Worm (Caenorhabditis elegans) whole organism, young adult: Measurements from ENCODE around the gene peb-1.

Source experiments
- C06A6.2 ChIP-seq: fragments of 200-800 bp; sonication (Bioruptor generic); conservative IDR thresholded peaks from 2 replicates; pipeline ENCODE4 v1.3.6; 2022; ENCODE audit warnings: missing genetic modification characterization, missing compliant biosample characterization
- D2030.7 ChIP-seq: fragments of 200-800 bp; sonication (Bioruptor generic); IDR thresholded peaks from 2 replicates; pipeline ENCODE4 v1.3.6; 2022; ENCODE audit warnings: missing genetic modification reagents, missing genetic modification characterization, missing compliant biosample characterization
- F23B12.7 ChIP-seq: sonication (generic microtip); optimal IDR thresholded peaks from 2 replicates; lab custom pipeline; 2017; ENCODE audit warnings: missing genetic modification characterization, mild to moderate bottlenecking, missing compliant biosample characterization, antibody characterized with exemption, moderate library complexity; ENCODE audit not compliant: insufficient read depth
- F33H1.4 ChIP-seq: fragments of 200-800 bp; sonication (Bioruptor generic); IDR thresholded peaks from 2 replicates; pipeline ENCODE4 v1.3.6; 2022; ENCODE audit warnings: missing genetic modification reagents, missing genetic modification characterization, missing compliant biosample characterization
- F49E8.2 ChIP-seq: sonication (generic microtip); optimal IDR thresholded peaks from 3 replicates; lab custom pipeline; 2017; ENCODE audit warnings: missing genetic modification characterization, mild to moderate bottlenecking, missing compliant biosample characterization, antibody characterized with exemption, moderate library complexity; ENCODE audit not compliant: insufficient read depth
- F52B5.7 ChIP-seq: sonication (generic microtip); optimal IDR thresholded peaks from 2 replicates; lab custom pipeline; 2016; ENCODE audit warnings: mild to moderate bottlenecking, missing genetic modification characterization, missing compliant biosample characterization
- F57C9.4 ChIP-seq: sonication (generic microtip); optimal IDR thresholded peaks from 2 replicates; lab custom pipeline; 2017; ENCODE audit warnings: mild to moderate bottlenecking, missing genetic modification characterization, missing compliant biosample characterization
- K11D2.4 ChIP-seq: fragments of 200-800 bp; sonication (Bioruptor generic); IDR thresholded peaks from 2 replicates; pipeline ENCODE4 v1.3.6; 2022; ENCODE audit warnings: missing genetic modification reagents, missing genetic modification characterization, missing compliant biosample characterization
- T07F8.4 ChIP-seq: sonication (generic microtip); optimal IDR thresholded peaks from 2 replicates; lab custom pipeline; 2016; ENCODE audit warnings: mild to moderate bottlenecking, missing genetic modification characterization, moderate library complexity, missing compliant biosample characterization
- Y53F4B.3 ChIP-seq: fragments of 200-800 bp; sonication (Bioruptor generic); IDR thresholded peaks from 2 replicates; pipeline ENCODE4 v1.3.6; 2022; ENCODE audit warnings: missing genetic modification reagents, missing genetic modification characterization, missing compliant biosample characterization
- Y56A3A.18 ChIP-seq: fragments of 200-800 bp; sonication (Bioruptor generic); IDR thresholded peaks from 2 replicates; pipeline ENCODE4 v1.3.6; 2022; ENCODE audit warnings: missing genetic modification reagents, missing genetic modification characterization, missing compliant biosample characterization
- Y79H2A.3 ChIP-seq: fragments of 200-800 bp; sonication (Bioruptor generic); conservative IDR thresholded peaks from 2 replicates; pipeline ENCODE4 v1.3.6; 2022; ENCODE audit warnings: missing genetic modification reagents, missing genetic modification characterization, missing compliant biosample characterization
- athp-1 ChIP-seq: sonication (generic microtip); optimal IDR thresholded peaks from 2 replicates; lab custom pipeline; 2017; ENCODE audit warnings: mild to moderate bottlenecking, missing genetic modification characterization, missing compliant biosample characterization
- ccch-3 ChIP-seq: fragments of 200-800 bp; sonication (Bioruptor generic); optimal IDR thresholded peaks from 2 replicates; lab custom pipeline; 2018; ENCODE audit warnings: mild to moderate bottlenecking, missing genetic modification characterization, missing compliant biosample characterization
- cebp-1 ChIP-seq, 2 experiments: fragments of 200-800 bp in 1 of 2; sonication (Bioruptor generic) in 1 of 2; sonication (generic microtip) in 1 of 2; IDR thresholded peaks in 1 of 2; optimal IDR thresholded peaks in 1 of 2; 2 replicates each; pipeline versions ENCODE4 v1.3.6 to Lab custom; 2017 to 2022; ENCODE audit warnings: missing compliant biosample characterization in 2 of 2, missing genetic modification characterization in 2 of 2, mild to moderate bottlenecking in 1 of 2, missing genetic modification reagents in 1 of 2, moderate library complexity in 1 of 2
- ceh-27 ChIP-seq: fragments of 200-800 bp; sonication (Bioruptor generic); optimal IDR thresholded peaks from 2 replicates; lab custom pipeline; 2018; ENCODE audit warnings: mild to moderate bottlenecking, missing genetic modification characterization, moderate library complexity, missing compliant biosample characterization
- ceh-79 ChIP-seq: sonication (generic microtip); optimal IDR thresholded peaks from 2 replicates; lab custom pipeline; 2017; ENCODE audit warnings: mild to moderate bottlenecking, missing genetic modification characterization, missing compliant biosample characterization
- chd-7 ChIP-seq: sonication (generic microtip); optimal IDR thresholded peaks from 2 replicates; lab custom pipeline; 2016; ENCODE audit warnings: mild to moderate bottlenecking, missing genetic modification characterization, moderate library complexity, missing compliant biosample characterization
- dox-1 ChIP-seq: fragments of 200-800 bp; sonication (Bioruptor generic); IDR thresholded peaks from 2 replicates; pipeline ENCODE4 v1.3.6; 2022; ENCODE audit warnings: missing genetic modification reagents, missing genetic modification characterization, missing compliant biosample characterization
- dpl-1 ChIP-seq: fragments of 150-350 bp; optimal IDR thresholded peaks from 2 replicates; lab custom pipeline; 2014; ENCODE audit warnings: missing biosample characterization, missing genetic modification reagents, missing genetic modification characterization
- efl-1 ChIP-seq: fragments of 150-350 bp; optimal IDR thresholded peaks from 2 replicates; lab custom pipeline; 2014; ENCODE audit warnings: missing biosample characterization, missing genetic modification reagents, missing genetic modification characterization
- egl-18 ChIP-seq: fragments of 200-800 bp; sonication (Bioruptor generic); IDR thresholded peaks from 2 replicates; pipeline ENCODE4 v1.3.6; 2022; ENCODE audit warnings: missing genetic modification reagents, missing genetic modification characterization, missing compliant biosample characterization
- ets-4 ChIP-seq: fragments of 200-800 bp; sonication (Bioruptor generic); optimal IDR thresholded peaks from 2 replicates; lab custom pipeline; 2018; ENCODE audit warnings: mild to moderate bottlenecking, missing genetic modification characterization, missing compliant biosample characterization
- fkh-3 ChIP-seq: sonication (generic microtip); optimal IDR thresholded peaks from 2 replicates; lab custom pipeline; 2016; ENCODE audit warnings: mild to moderate bottlenecking, missing genetic modification characterization, missing compliant biosample characterization
- him-1 ChIP-seq: sonication (generic microtip); optimal IDR thresholded peaks from 2 replicates; lab custom pipeline; 2016; ENCODE audit warnings: missing genotype, missing genetic modification reagents, missing genetic modification characterization, missing compliant biosample characterization
- hmg-1.2 ChIP-seq: fragments of 200-800 bp; sonication (Bioruptor generic); IDR thresholded peaks from 2 replicates; pipeline ENCODE4 v1.3.6; 2022; ENCODE audit warnings: missing genetic modification reagents, missing genetic modification characterization, missing compliant biosample characterization
- lag-1 ChIP-seq: fragments of 200-800 bp; sonication (Bioruptor generic); IDR thresholded peaks from 2 replicates; pipeline ENCODE4 v1.3.6; 2022; ENCODE audit warnings: missing genetic modification reagents, missing genetic modification characterization, missing compliant biosample characterization
- let-607 ChIP-seq, 2 experiments: fragments of 200-800 bp in 1 of 2; sonication (Bioruptor generic) in 1 of 2; sonication (generic microtip) in 1 of 2; optimal IDR thresholded peaks; 2 replicates each; lab custom pipeline; 2016 to 2018; ENCODE audit warnings: mild to moderate bottlenecking in 2 of 2, missing compliant biosample characterization in 2 of 2, missing genetic modification characterization in 2 of 2, moderate library complexity in 2 of 2, missing genotype in 1 of 2
- lin-26 ChIP-seq: fragments of 200-800 bp; sonication (Bioruptor generic); IDR thresholded peaks from 2 replicates; pipeline ENCODE4 v1.3.6; 2022; ENCODE audit warnings: missing genetic modification reagents, missing genetic modification characterization, missing compliant biosample characterization
- lin-35 ChIP-seq, 3 experiments: fragments of 150-350 bp in 2 of 3; sonication (generic microtip) in 1 of 3; optimal IDR thresholded peaks; 2 replicates each; lab custom pipeline; 2014 to 2018; ENCODE audit warnings: missing biosample characterization in 3 of 3, missing genetic modification characterization in 3 of 3, missing genetic modification reagents in 3 of 3
- lin-40 ChIP-seq: sonication (generic microtip); optimal IDR thresholded peaks from 2 replicates; lab custom pipeline; 2016; ENCODE audit warnings: missing genetic modification characterization, mild to moderate bottlenecking, missing compliant biosample characterization, missing genotype, missing genetic modification reagents
- lsl-1 ChIP-seq: fragments of 200-800 bp; sonication (Bioruptor generic); optimal IDR thresholded peaks from 2 replicates; lab custom pipeline; 2018; ENCODE audit warnings: mild to moderate bottlenecking, missing genetic modification characterization, moderate library complexity, missing compliant biosample characterization
- mel-28 ChIP-seq: sonication (generic microtip); optimal IDR thresholded peaks from 2 replicates; lab custom pipeline; 2016; ENCODE audit warnings: borderline replicate concordance, mild to moderate bottlenecking, missing genetic modification characterization, missing compliant biosample characterization
- nfyb-1 ChIP-seq: fragments of 200-800 bp; sonication (Bioruptor generic); IDR thresholded peaks from 2 replicates; pipeline ENCODE4 v1.3.6; 2022; ENCODE audit warnings: missing genetic modification reagents, missing genetic modification characterization, missing compliant biosample characterization
- nhr-27 ChIP-seq: fragments of 200-800 bp; sonication (Bioruptor generic); optimal IDR thresholded peaks from 2 replicates; lab custom pipeline; 2018; ENCODE audit warnings: mild to moderate bottlenecking, missing genetic modification characterization, moderate library complexity, missing compliant biosample characterization
- nhr-80 ChIP-seq: sonication (generic microtip); optimal IDR thresholded peaks from 2 replicates; lab custom pipeline; 2016; ENCODE audit warnings: missing genetic modification characterization, missing compliant biosample characterization
- pha-4 ChIP-seq: fragments of 150-350 bp; sonication (generic microtip); optimal IDR thresholded peaks from 2 replicates; lab custom pipeline; 2014; ENCODE audit warnings: missing biosample characterization, missing genetic modification reagents, missing genetic modification characterization
- rcor-1 ChIP-seq: fragments of 200-800 bp; sonication (Bioruptor generic); IDR thresholded peaks from 2 replicates; pipeline ENCODE4 v1.3.6; 2022; ENCODE audit warnings: missing genetic modification reagents, missing genetic modification characterization, missing compliant biosample characterization
- sdz-38 ChIP-seq: sonication (generic microtip); optimal IDR thresholded peaks from 2 replicates; lab custom pipeline; 2016; ENCODE audit warnings: missing genotype, missing genetic modification characterization, missing compliant biosample characterization
- snpc-3.4 ChIP-seq: sonication (generic microtip); optimal IDR thresholded peaks from 2 replicates; lab custom pipeline; 2017; ENCODE audit warnings: missing genetic modification characterization, mild to moderate bottlenecking, missing compliant biosample characterization, antibody characterized with exemption, moderate library complexity, missing genotype, missing genetic modification reagents
- sptf-2 ChIP-seq: fragments of 200-800 bp; sonication (Bioruptor generic); optimal IDR thresholded peaks from 2 replicates; lab custom pipeline; 2018; ENCODE audit warnings: mild to moderate bottlenecking, missing genetic modification characterization, missing compliant biosample characterization
- tlf-1 ChIP-seq: fragments of 200-800 bp; sonication (Bioruptor generic); optimal IDR thresholded peaks from 2 replicates; lab custom pipeline; 2018; ENCODE audit warnings: mild to moderate bottlenecking, missing genetic modification characterization, missing compliant biosample characterization
- unc-130 ChIP-seq: sonication (generic microtip); optimal IDR thresholded peaks from 2 replicates; lab custom pipeline; 2016; ENCODE audit warnings: missing genetic modification reagents, missing genetic modification characterization, missing compliant biosample characterization
- unc-62 ChIP-seq: fragments of 150-350 bp; optimal IDR thresholded peaks from 2 replicates; lab custom pipeline; 2014; ENCODE audit warnings: missing biosample characterization, missing genetic modification reagents, missing genetic modification characterization
- ztf-18 ChIP-seq: sonication (generic microtip); optimal IDR thresholded peaks from 2 replicates; lab custom pipeline; 2016; ENCODE audit warnings: missing genotype, mild to moderate bottlenecking, missing genetic modification characterization, missing compliant biosample characterization

Gene peb-1

DNA sequence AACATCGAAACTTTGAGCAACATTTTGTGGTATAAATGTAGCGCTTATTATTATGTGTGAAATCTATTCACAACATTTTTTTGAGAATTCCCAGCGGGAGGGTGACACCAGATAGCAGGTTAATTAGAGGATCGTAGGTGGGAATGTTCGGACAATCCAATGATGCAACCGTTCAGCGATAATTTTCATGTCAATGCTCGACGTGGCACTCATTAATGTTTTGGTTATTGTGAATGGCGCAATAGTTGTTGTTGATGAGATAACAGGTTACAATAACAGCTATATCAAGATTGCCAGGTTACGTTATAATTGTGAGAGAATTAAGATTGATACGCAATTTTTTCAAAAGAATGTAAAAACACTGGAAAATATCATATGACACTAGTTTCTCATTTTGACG lies 20.5 kb downstream of the peb-1 start:
- no peak for TF ChIP-seq T07F8.4 (tag; lab: Kevin White, UChicago)
- TF ChIP-seq lin-35 (GFP tag; optimal IDR thresholded peaks at IDR 0.05; lab: Kevin White, UChicago): no peak
- TF ChIP-seq ceh-79 (tag; lab: Kevin White, UChicago): no peak
- TF ChIP-seq lsl-1 (GFP tag; lab: Kevin White, UChicago): no peak
- no peak for TF ChIP-seq Y53F4B.3 (GFP tag; lab: Robert Waterston, UW)
- no peak for TF ChIP-seq D2030.7 (GFP tag; lab: Robert Waterston, UW)
- TF ChIP-seq nhr-80: no peak
- TF ChIP-seq unc-130 (GFP tag; lab: Kevin White, UChicago): no peak
- no peak for TF ChIP-seq ets-4
- TF ChIP-seq nfyb-1 (GFP tag; lab: Robert Waterston, UW): no peak
- TF ChIP-seq F52B5.7: no peak
- no peak for TF ChIP-seq sdz-38 (tag; lab: Kevin White, UChicago)
- no peak for TF ChIP-seq ceh-27 (GFP tag; lab: Kevin White, UChicago)
- no peak for TF ChIP-seq nhr-27 (tag; lab: Kevin White, UChicago)
- TF ChIP-seq unc-62 (GFP tag; lab: Kevin White, UChicago): no peak
- TF ChIP-seq F49E8.2 (tag; lab: Kevin White, UChicago): no peak
- TF ChIP-seq lag-1 (GFP tag; lab: Robert Waterston, UW): no peak
- no peak for TF ChIP-seq pha-4 (tag; lab: Kevin White, UChicago)
- no peak for TF ChIP-seq him-1 (tag; lab: Kevin White, UChicago)
- TF ChIP-seq sptf-2 (GFP tag; lab: Kevin White, UChicago): no peak

ce11 chrX:2233929-2234328 lies 23.1 kb downstream of the peb-1 start, which contains the start of gene T14F9.2:
Gene T14F9.2 (plus strand): TSS chrX:2234324.
- TF ChIP-seq ceh-79 (tag; lab: Kevin White, UChicago) (no peak), hmg-1.2 (GFP tag; lab: Robert Waterston, UW) (peak; percentile 84), nhr-80 (peak; percentile 11), F33H1.4 (GFP tag; lab: Robert Waterston, UW) (peak; percentile 42; the same call in 1 of the 2 replicates), F52B5.7 (no peak), athp-1 (no peak), efl-1 (GFP tag; lab: Kevin White, UChicago) (peak; percentile 14), F57C9.4 (tag; lab: Kevin White, UChicago) (no peak), Y56A3A.18 (GFP tag; lab: Robert Waterston, UW) (no peak), egl-18 (no peak), C06A6.2 (no peak), lin-40 (peak; percentile 19), K11D2.4 (no peak), ztf-18 (tag; lab: Kevin White, UChicago) (no peak)

- TF ChIP-seq let-607 (tag; optimal IDR thresholded peaks at IDR 0.05; lab: Kevin White, UChicago) (no peak), ccch-3 (GFP tag; lab: Kevin White, UChicago) (no peak), lag-1 (GFP tag; lab: Robert Waterston, UW) (no peak), cebp-1 (GFP tag; IDR thresholded peaks at IDR 0.05; lab: Robert Waterston, UW) (no peak), cebp-1 (tag; optimal IDR thresholded peaks at IDR 0.05; lab: Kevin White, UChicago) (peak; percentile 62), rcor-1 (GFP tag; lab: Robert Waterston, UW) (no peak), K11D2.4 (no peak), dox-1 (no peak; the same call in 1 of the 2 replicates), chd-7 (tag; lab: Kevin White, UChicago) (no peak), snpc-3.4 (tag; lab: Kevin White, UChicago) (no peak), mel-28 (tag; lab: Kevin White, UChicago) (no peak), F23B12.7 (tag; lab: Kevin White, UChicago) (no peak), dpl-1 (GFP tag; lab: Kevin White, UChicago) (no peak), ceh-27 (GFP tag; lab: Kevin White, UChicago) (peak; percentile 48), lin-26 (no peak), tlf-1 (GFP tag; lab: Kevin White, UChicago) (no peak), Y79H2A.3 (GFP tag; lab: Robert Waterston, UW) (no peak), fkh-3 (no peak), him-1 (tag; lab: Kevin White, UChicago) (no peak)
Observed at ce11 chrX:2237438-2237961, 26.6 kb downstream of the peb-1 start, which contains the start of gene vha-15. Gene vha-15 (plus strand): TSS chrX:2237911.
